Fruit fly (Drosophila melanogaster) whole organism, embryonic: Measurements from ENCODE around the gene Sem1.

Experiments
- Adf1 ChIP-seq: fragments of 200-800 bp; sonication (Bioruptor generic); IDR thresholded peaks from 2 replicates; pipeline ENCODE4 v1.3.6; 2022; ENCODE audit warnings: missing biosample characterization, missing genetic modification characterization
- Awh ChIP-seq: fragments of 200-800 bp; sonication (Bioruptor generic); IDR thresholded peaks from 2 replicates; pipeline ENCODE4, ENCODE4 v1.3.6; 2022; ENCODE audit warnings: missing biosample characterization, missing genetic modification characterization
- Bteb2 ChIP-seq: fragments of 200-800 bp; sonication (Bioruptor generic); optimal IDR thresholded peaks from 2 replicates; lab custom pipeline; 2016; ENCODE audit warnings: missing biosample characterization, missing genetic modification characterization
- CG10543 ChIP-seq: fragments of 200-800 bp; sonication (Bioruptor generic); optimal IDR thresholded peaks from 3 replicates; lab custom pipeline; 2017; ENCODE audit warnings: missing biosample characterization, mild to moderate bottlenecking, missing genetic modification characterization, moderate library complexity
- CG11085 ChIP-seq: fragments of 200-800 bp; sonication (Bioruptor generic); IDR thresholded peaks from 2 replicates; pipeline ENCODE4 v1.3.6; 2022; ENCODE audit warnings: missing biosample characterization, missing genetic modification characterization
- CG11093 ChIP-seq: fragments of 200-800 bp; sonication (Bioruptor generic); IDR thresholded peaks from 3 replicates; pipeline ENCODE4 v1.3.6; 2022; ENCODE audit warnings: missing biosample characterization, missing genetic modification characterization
- CG1602 ChIP-seq: fragments of 200-800 bp; sonication (Bioruptor generic); optimal IDR thresholded peaks from 3 replicates; lab custom pipeline; 2016; ENCODE audit warnings: missing biosample characterization, missing genetic modification characterization
- CG17385 ChIP-seq: fragments of 200-800 bp; sonication (Bioruptor generic); optimal IDR thresholded peaks from 3 replicates; lab custom pipeline; 2018; ENCODE audit warnings: missing biosample characterization, mild to moderate bottlenecking, missing genetic modification characterization
- CG17829 ChIP-seq: fragments of 200-800 bp; optimal IDR thresholded peaks from 2 replicates; lab custom pipeline; 2019; ENCODE audit warnings: missing biosample characterization, mild to moderate bottlenecking, missing genetic modification characterization, moderate library complexity
- CG30431 ChIP-seq: fragments of 200-800 bp; sonication (Bioruptor generic); optimal IDR thresholded peaks from 2 replicates; lab custom pipeline; 2017; ENCODE audit warnings: missing biosample characterization, missing genetic modification characterization
- CG3726 ChIP-seq: fragments of 200-800 bp; sonication (Bioruptor generic); IDR thresholded peaks from 3 replicates; pipeline ENCODE4, ENCODE4 v1.3.6; 2022; ENCODE audit warnings: missing biosample characterization, missing genetic modification characterization
- CG4360 ChIP-seq: fragments of 200-800 bp; sonication (Bioruptor generic); IDR thresholded peaks from 2 replicates; pipeline ENCODE4 v1.3.6; 2022; ENCODE audit warnings: missing biosample characterization, missing genetic modification characterization
- CG4404 ChIP-seq: fragments of 200-800 bp; sonication (Bioruptor generic); IDR thresholded peaks from 2 replicates; pipeline ENCODE4 v1.3.6; 2022; ENCODE audit warnings: missing biosample characterization, missing genetic modification characterization
- CG4617 ChIP-seq: fragments of 200-800 bp; sonication (Bioruptor generic); optimal IDR thresholded peaks from 3 replicates; lab custom pipeline; 2016; ENCODE audit warnings: missing biosample characterization, missing genetic modification characterization, borderline replicate concordance
- CG4820 ChIP-seq: fragments of 200-800 bp; sonication (Bioruptor generic); optimal IDR thresholded peaks from 3 replicates; lab custom pipeline; 2016; ENCODE audit warnings: missing biosample characterization, missing genetic modification characterization
- CG6254 ChIP-seq: fragments of 200-800 bp; sonication (Bioruptor generic); optimal IDR thresholded peaks from 3 replicates; lab custom pipeline; 2017; ENCODE audit warnings: mild to moderate bottlenecking, missing biosample characterization, missing genetic modification reagents, missing genetic modification characterization
- CG6689 ChIP-seq: fragments of 200-800 bp; sonication (Bioruptor generic); IDR thresholded peaks from 2 replicates; pipeline ENCODE4 v1.3.6; 2022; ENCODE audit warnings: missing biosample characterization, missing genetic modification characterization
- CG6813 ChIP-seq: fragments of 200-800 bp; sonication (Bioruptor generic); optimal IDR thresholded peaks from 2 replicates; lab custom pipeline; 2017; ENCODE audit warnings: missing biosample characterization, missing genetic modification characterization, mild to moderate bottlenecking, moderate library complexity, missing genetic modification reagents
- CG7271 ChIP-seq: fragments of 200-800 bp; sonication (Bioruptor generic); optimal IDR thresholded peaks from 2 replicates; lab custom pipeline; 2018; ENCODE audit warnings: missing biosample characterization, mild to moderate bottlenecking, missing genetic modification characterization, moderate library complexity
- CG9215 ChIP-seq: fragments of 200-800 bp; sonication (Bioruptor generic); IDR thresholded peaks from 2 replicates; pipeline ENCODE4 v1.3.6; 2022; ENCODE audit warnings: missing biosample characterization, missing genetic modification characterization
- CTCF ChIP-seq: fragments of 200-800 bp; sonication (Bioruptor generic); optimal IDR thresholded peaks from 2 replicates; lab custom pipeline; 2017; ENCODE audit warnings: missing biosample characterization, mild to moderate bottlenecking, missing genetic modification characterization, moderate library complexity
- Dad ChIP-seq: fragments of 200-800 bp; sonication (Bioruptor generic); optimal IDR thresholded peaks from 3 replicates; lab custom pipeline; 2016; ENCODE audit warnings: missing biosample characterization, missing genetic modification characterization
- Drgx ChIP-seq: fragments of 200-800 bp; sonication (Bioruptor generic); IDR thresholded peaks from 2 replicates; pipeline ENCODE4 v1.3.6; 2022; ENCODE audit warnings: missing biosample characterization, missing genetic modification characterization
- E2f1 ChIP-seq: fragments of 200-800 bp; sonication (Bioruptor generic); IDR thresholded peaks from 2 replicates; pipeline ENCODE4 v1.3.6; 2022; ENCODE audit warnings: missing biosample characterization, missing genetic modification characterization
- Gug ChIP-seq: fragments of 200-800 bp; sonication (Bioruptor generic); IDR thresholded peaks from 4 replicates; pipeline ENCODE4 v1.3.6; 2022; ENCODE audit warnings: missing biosample characterization, missing genetic modification characterization
- HLH3B ChIP-seq: fragments of 200-800 bp; sonication (Bioruptor generic); IDR thresholded peaks from 2 replicates; pipeline ENCODE4 v1.3.6; 2022; ENCODE audit warnings: missing biosample characterization, missing genetic modification characterization
- HmgZ ChIP-seq: fragments of 200-800 bp; sonication (Bioruptor generic); optimal IDR thresholded peaks from 2 replicates; lab custom pipeline; 2018; ENCODE audit warnings: missing biosample characterization, mild to moderate bottlenecking, missing genetic modification characterization
- Jarid2 ChIP-seq: fragments of 200-800 bp; sonication (Bioruptor generic); optimal IDR thresholded peaks from 3 replicates; lab custom pipeline; 2017; ENCODE audit warnings: mild to moderate bottlenecking, missing biosample characterization, missing genetic modification reagents, missing genetic modification characterization
- MBD-R2 ChIP-seq: fragments of 200-800 bp; sonication (Bioruptor generic); IDR thresholded peaks from 2 replicates; pipeline ENCODE4 v1.3.6; 2022; ENCODE audit warnings: missing biosample characterization, missing genetic modification characterization
- Meics ChIP-seq: fragments of 200-800 bp; sonication (Bioruptor generic); optimal IDR thresholded peaks from 2 replicates; lab custom pipeline; 2017; ENCODE audit warnings: missing biosample characterization, mild to moderate bottlenecking, missing genetic modification characterization
- Mrtf ChIP-seq: fragments of 200-800 bp; sonication (Bioruptor generic); IDR thresholded peaks from 3 replicates; pipeline ENCODE4 v1.3.6; 2022; ENCODE audit warnings: missing biosample characterization, missing genetic modification characterization
- Oaz ChIP-seq: fragments of 200-800 bp; sonication (Bioruptor generic); IDR thresholded peaks from 2 replicates; pipeline ENCODE4 v1.3.6; 2022; ENCODE audit warnings: missing biosample characterization, missing genetic modification characterization
- Sry-β ChIP-seq: fragments of 200-800 bp; sonication (Bioruptor generic); optimal IDR thresholded peaks from 2 replicates; lab custom pipeline; 2018; ENCODE audit warnings: missing biosample characterization, mild to moderate bottlenecking, missing genetic modification characterization, moderate library complexity
- Tbp ChIP-seq: fragments of >200 bp; optimal IDR thresholded peaks from 2 replicates; lab custom pipeline; 2018; ENCODE audit warnings: missing biosample characterization, missing genetic modification characterization
- ara ChIP-seq: fragments of 200-800 bp; sonication (Bioruptor generic); IDR thresholded peaks from 2 replicates; pipeline ENCODE4 v1.3.6; 2022; ENCODE audit warnings: missing biosample characterization, missing genetic modification characterization
- chinmo ChIP-seq: fragments of 200-800 bp; sonication (Bioruptor generic); IDR thresholded peaks from 4 replicates; pipeline ENCODE4 v1.3.6; 2022; ENCODE audit warnings: missing biosample characterization, missing genetic modification characterization; ENCODE audit not compliant: partially characterized antibody
- crc ChIP-seq: fragments of 200-800 bp; sonication (Bioruptor generic); optimal IDR thresholded peaks from 2 replicates; lab custom pipeline; 2016; ENCODE audit warnings: missing biosample characterization, missing genetic modification characterization
- emc ChIP-seq: fragments of 200-800 bp; sonication (Bioruptor generic); optimal IDR thresholded peaks from 2 replicates; lab custom pipeline; 2016; ENCODE audit warnings: missing biosample characterization, missing genetic modification characterization
- ems ChIP-seq: fragments of 200-800 bp; sonication (Bioruptor generic); optimal IDR thresholded peaks from 3 replicates; lab custom pipeline; 2016; ENCODE audit warnings: missing biosample characterization, missing genetic modification characterization
- ftz-f1 ChIP-seq: fragments of 200-800 bp; sonication (Bioruptor generic); optimal IDR thresholded peaks from 2 replicates; lab custom pipeline; 2016; ENCODE audit warnings: missing biosample characterization, missing genetic modification characterization
- gce ChIP-seq: fragments of 200-800 bp; sonication (Bioruptor generic); IDR thresholded peaks from 3 replicates; pipeline ENCODE4 v1.3.6; 2022; ENCODE audit warnings: missing biosample characterization, missing genetic modification characterization
- jigr1 ChIP-seq: fragments of 200-800 bp; sonication (Bioruptor generic); IDR thresholded peaks from 3 replicates; pipeline ENCODE4 v1.3.6; 2022; ENCODE audit warnings: missing biosample characterization, missing genetic modification characterization
- mam ChIP-seq: fragments of 200-800 bp; sonication (Bioruptor generic); optimal IDR thresholded peaks from 3 replicates; lab custom pipeline; 2016; ENCODE audit warnings: missing biosample characterization, missing genetic modification characterization
- org-1 ChIP-seq: fragments of 200-800 bp; sonication (Bioruptor generic); optimal IDR thresholded peaks from 2 replicates; lab custom pipeline; 2017; ENCODE audit warnings: missing biosample characterization, missing genetic modification characterization
- pum ChIP-seq: fragments of 200-800 bp; sonication (Bioruptor generic); optimal IDR thresholded peaks from 2 replicates; lab custom pipeline; 2016; ENCODE audit warnings: missing biosample characterization, missing genetic modification characterization
- row ChIP-seq: fragments of 200-800 bp; sonication (Bioruptor generic); IDR thresholded peaks from 3 replicates; pipeline ENCODE4 v1.3.6; 2022; ENCODE audit warnings: missing biosample characterization, missing genetic modification characterization
- sim ChIP-seq: fragments of 200-800 bp; sonication (Bioruptor generic); IDR thresholded peaks from 2 replicates; pipeline ENCODE4 v1.3.6; 2022; ENCODE audit warnings: missing biosample characterization, missing genetic modification characterization
- so ChIP-seq: fragments of 200-800 bp; sonication (Bioruptor generic); IDR thresholded peaks from 3 replicates; pipeline ENCODE4 v1.3.6; 2022; ENCODE audit warnings: missing biosample characterization, missing genetic modification characterization
- sqz ChIP-seq: fragments of 200-800 bp; sonication (Bioruptor generic); optimal IDR thresholded peaks from 3 replicates; lab custom pipeline; 2018; ENCODE audit warnings: missing biosample characterization, mild to moderate bottlenecking, missing genetic modification characterization
- tap ChIP-seq: fragments of 200-800 bp; optimal IDR thresholded peaks from 3 replicates; lab custom pipeline; 2019; ENCODE audit warnings: missing biosample characterization, mild to moderate bottlenecking, missing genetic modification characterization, moderate library complexity
- tin ChIP-seq: fragments of 200-800 bp; sonication (Bioruptor generic); optimal IDR thresholded peaks from 3 replicates; lab custom pipeline; 2016; ENCODE audit warnings: missing biosample characterization, missing genetic modification characterization
- unpg ChIP-seq: fragments of 200-800 bp; sonication (Bioruptor generic); optimal IDR thresholded peaks from 3 replicates; lab custom pipeline; 2018; ENCODE audit warnings: missing biosample characterization, mild to moderate bottlenecking, missing genetic modification characterization, moderate library complexity
- usp ChIP-seq: fragments of >200 bp; optimal IDR thresholded peaks from 2 replicates; lab custom pipeline; 2017; ENCODE audit warnings: missing biosample characterization, missing genetic modification characterization
- wor ChIP-seq: fragments of 200-800 bp; sonication (Bioruptor generic); IDR thresholded peaks from 2 replicates; pipeline ENCODE4 v1.3.6; 2022; ENCODE audit warnings: missing biosample characterization, missing genetic modification characterization

Sem1 gene

dm6 chr2L:7073011-7073410 lies 9.2 kb downstream of the Sem1 start (continued):
- TF ChIP-seq unpg (GFP tag; lab: Kevin White, UChicago), result peak; percentile 49
- no peak for TF ChIP-seq MBD-R2 (GFP tag; lab: Robert Waterston, UW)
- TF ChIP-seq HmgZ, result no peak
- TF ChIP-seq CG6813 (GFP tag; lab: Kevin White, UChicago), result no peak
- TF ChIP-seq CG17385 (GFP tag; lab: Kevin White, UChicago), result no peak
- no peak for TF ChIP-seq Meics (GFP tag; lab: Kevin White, UChicago)
- peak; percentile 25; the same call in 1 of the 2 replicates for TF ChIP-seq CG6689 (GFP tag; lab: Robert Waterston, UW)
- TF ChIP-seq CG7271 (tag; lab: Kevin White, UChicago), result no peak
- no peak for TF ChIP-seq CG4820 (GFP tag; lab: Kevin White, UChicago)
- TF ChIP-seq Jarid2 (GFP tag; lab: Kevin White, UChicago), result no peak
- no peak for TF ChIP-seq wor (GFP tag; lab: Robert Waterston, UW)
- TF ChIP-seq usp (GFP tag; lab: Kevin White, UChicago), result no peak
- TF ChIP-seq Adf1, result no peak
- TF ChIP-seq Awh (GFP tag; lab: Robert Waterston, UW), result peak; percentile 40; the same call in 1 of the 2 replicates
- no peak for TF ChIP-seq CG6254 (GFP tag; lab: Kevin White, UChicago)
- TF ChIP-seq jigr1 (GFP tag; lab: Robert Waterston, UW), result no peak
- TF ChIP-seq Drgx (GFP tag; lab: Robert Waterston, UW), result peak; percentile 64
- no peak for TF ChIP-seq tap (tag; lab: Kevin White, UChicago)
- no peak for TF ChIP-seq emc (GFP tag; lab: Kevin White, UChicago)
- no peak for TF ChIP-seq CG4360 (GFP tag; lab: Robert Waterston, UW)
- no peak for TF ChIP-seq Mrtf
- TF ChIP-seq Bteb2 (GFP tag; lab: Kevin White, UChicago), result no peak
- TF ChIP-seq CG3726, result no peak
- no peak for TF ChIP-seq CG30431
- TF ChIP-seq ems, result no peak
- no peak for TF ChIP-seq CTCF (GFP tag; lab: Kevin White, UChicago)
- no peak for TF ChIP-seq ara (GFP tag; lab: Robert Waterston, UW)
- TF ChIP-seq CG1602, result peak; percentile 7
- no peak for TF ChIP-seq Dad (GFP tag; lab: Kevin White, UChicago)
- no peak for TF ChIP-seq Tbp (GFP tag; lab: Kevin White, UChicago)
- no peak for TF ChIP-seq so (GFP tag; lab: Robert Waterston, UW)
- no peak for TF ChIP-seq CG9215 (GFP tag; lab: Robert Waterston, UW)
- peak; percentile 4 for TF ChIP-seq CG17829 (tag; lab: Kevin White, UChicago)
- peak; percentile 6 for TF ChIP-seq pum (GFP tag; lab: Kevin White, UChicago)
- no peak for TF ChIP-seq CG10543
- TF ChIP-seq CG11093 (GFP tag; lab: Robert Waterston, UW), result no peak
- no peak for TF ChIP-seq ftz-f1 (GFP tag; lab: Kevin White, UChicago)
- no peak for TF ChIP-seq CG4617 (GFP tag; lab: Kevin White, UChicago)
- no peak for TF ChIP-seq mam (GFP tag; lab: Kevin White, UChicago)
- TF ChIP-seq Gug (GFP tag; lab: Robert Waterston, UW), result no peak
- TF ChIP-seq chinmo (GFP tag; lab: Robert Waterston, UW), result no peak
- TF ChIP-seq CG11085, result no peak
- no peak for TF ChIP-seq tin (GFP tag; lab: Kevin White, UChicago)
- no peak for TF ChIP-seq org-1 (GFP tag; lab: Kevin White, UChicago)
- 0 out of 2 replicates have a peak, but pooled peaks have one; percentile 23 for TF ChIP-seq E2f1 (GFP tag; lab: Robert Waterston, UW)
- TF ChIP-seq Oaz (GFP tag; lab: Robert Waterston, UW), result no peak
- TF ChIP-seq Sry-β (GFP tag; lab: Kevin White, UChicago), result no peak
- TF ChIP-seq sqz (GFP tag; lab: Kevin White, UChicago), result no peak
- TF ChIP-seq crc (GFP tag; lab: Kevin White, UChicago), result no peak
- no peak for TF ChIP-seq HLH3B (GFP tag; lab: Robert Waterston, UW)
- peak; percentile 47; the same call in 2 of the 3 replicates for TF ChIP-seq row
- TF ChIP-seq CG4404 (GFP tag; lab: Robert Waterston, UW), result no peak
- TF ChIP-seq sim (GFP tag; lab: Robert Waterston, UW), result no peak
- TF ChIP-seq gce (GFP tag; lab: Robert Waterston, UW), result no peak
